Worm (Caenorhabditis elegans): Measurements from ENCODE around the gene C23G10.2.

DNA sequence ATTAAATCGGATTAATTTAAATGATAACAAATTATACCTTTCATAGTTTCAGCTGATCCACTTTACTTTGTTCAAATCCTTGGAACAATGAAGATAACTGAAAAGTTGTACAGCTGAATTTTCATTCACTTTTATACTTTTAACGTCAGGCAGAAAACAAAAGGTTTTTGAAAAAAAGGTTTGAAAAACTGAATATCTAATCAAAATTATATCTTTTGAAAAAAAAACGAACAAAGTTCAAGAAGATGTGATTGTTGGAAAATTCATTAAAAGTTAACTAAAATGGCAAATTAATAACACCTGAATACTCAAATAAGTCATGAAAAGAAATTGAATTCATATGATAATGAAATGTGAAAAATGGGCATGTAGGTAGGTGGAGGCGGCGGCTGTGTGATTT lies 28.8 kb downstream of the C23G10.2 start, which contains the start of gene T12A2.21:
- TF ChIP-seq pqm-1 (tag; optimal IDR thresholded peaks at IDR 0.05) (no peak), ceh-82 (tag; optimal IDR thresholded peaks at IDR 0.05) (no peak), ztf-7 (tag; optimal IDR thresholded peaks at IDR 0.05) (no peak), lim-7 (GFP tag; IDR thresholded peaks at IDR 0.05) (no peak), nhr-111 (GFP tag; optimal IDR thresholded peaks at IDR 0.05) (no peak), unc-39 (tag; optimal IDR thresholded peaks at IDR 0.05) (no peak), lin-13 (GFP tag; optimal IDR thresholded peaks at IDR 0.05) (no peak), pha-4 (GFP tag; IDR thresholded peaks at IDR 0.05) (no peak), pha-4 (tag; optimal IDR thresholded peaks at IDR 0.05) (no peak), snpc-1.2 (GFP tag; IDR thresholded peaks at IDR 0.05) (no peak)
